Worm (Caenorhabditis elegans): ENCODE measurements around the gene cdr-4.

- TF ChIP-seq him-1 (tag; optimal IDR thresholded peaks at IDR 0.05) (no peak), dao-5 (tag; optimal IDR thresholded peaks at IDR 0.05) (no peak), W03F9.2 (tag; optimal IDR thresholded peaks at IDR 0.05) (no peak)
Observed at ce11 chrV:12404544-12404943, 3.9 kb downstream of the cdr-4 start, which contains the start of gene K01D12.9.

All from whole organism, L4/young adult.